Fruit fly (Drosophila melanogaster) whole organism, embryonic: ENCODE results near the gene pod1.

Experiments used
- ATbp ChIP-seq: fragments of 200-800 bp; sonication (Bioruptor generic); optimal IDR thresholded peaks from 2 replicates; lab custom pipeline; 2017; ENCODE audit warnings: missing biosample characterization, mild to moderate bottlenecking, missing genetic modification characterization, missing genetic modification reagents
- CG10431 ChIP-seq: fragments of 200-800 bp; sonication (Bioruptor generic); optimal IDR thresholded peaks from 3 replicates; lab custom pipeline; 2018; ENCODE audit warnings: missing biosample characterization, mild to moderate bottlenecking, missing genetic modification characterization
- CG10979 ChIP-seq: fragments of 200-800 bp; sonication (Bioruptor generic); optimal IDR thresholded peaks from 2 replicates; lab custom pipeline; 2018; ENCODE audit warnings: missing biosample characterization, mild to moderate bottlenecking, missing genetic modification characterization, moderate library complexity
- CG11695 ChIP-seq: fragments of 200-800 bp; sonication (Bioruptor generic); IDR thresholded peaks from 3 replicates; pipeline ENCODE4 v1.3.6; 2022; ENCODE audit warnings: missing biosample characterization, missing genetic modification characterization
- CG12299 ChIP-seq: fragments of 200-800 bp; sonication (Bioruptor generic); optimal IDR thresholded peaks from 2 replicates; lab custom pipeline; 2018; ENCODE audit warnings: missing biosample characterization, mild to moderate bottlenecking, missing genetic modification characterization
- CG1233 ChIP-seq: fragments of 200-800 bp; sonication (Bioruptor generic); optimal IDR thresholded peaks from 4 replicates; lab custom pipeline; 2018; ENCODE audit warnings: missing biosample characterization, mild to moderate bottlenecking, missing genetic modification characterization
- CG13624 ChIP-seq: fragments of 200-800 bp; sonication (Bioruptor generic); optimal IDR thresholded peaks from 2 replicates; lab custom pipeline; 2016; ENCODE audit warnings: missing biosample characterization, missing genetic modification characterization
- CG14965 ChIP-seq: fragments of 200-800 bp; sonication (Bioruptor generic); optimal IDR thresholded peaks from 2 replicates; lab custom pipeline; 2016; ENCODE audit warnings: missing biosample characterization, missing genetic modification characterization, borderline replicate concordance
- CG18011 ChIP-seq: fragments of 200-800 bp; sonication (Bioruptor generic); optimal IDR thresholded peaks from 2 replicates; lab custom pipeline; 2017; ENCODE audit warnings: missing biosample characterization, missing genetic modification characterization, mild to moderate bottlenecking, moderate library complexity, missing genotype
- CG4282 ChIP-seq: fragments of 200-800 bp; sonication (Bioruptor generic); optimal IDR thresholded peaks from 2 replicates; lab custom pipeline; 2016; ENCODE audit warnings: missing biosample characterization, missing genetic modification characterization
- CG7372 ChIP-seq: fragments of 200-800 bp; sonication (Bioruptor generic); IDR thresholded peaks from 2 replicates; pipeline ENCODE4 v1.3.6; 2022; ENCODE audit warnings: missing biosample characterization, missing genetic modification characterization
- CG7928 ChIP-seq: fragments of 200-800 bp; sonication (Bioruptor generic); optimal IDR thresholded peaks from 2 replicates; lab custom pipeline; 2017; ENCODE audit warnings: missing biosample characterization, mild to moderate bottlenecking, missing genetic modification characterization
- CG8944 ChIP-seq: fragments of 200-800 bp; sonication (Bioruptor generic); optimal IDR thresholded peaks from 3 replicates; lab custom pipeline; 2016; ENCODE audit warnings: missing biosample characterization, missing genetic modification characterization
- CG9609 ChIP-seq: fragments of 200-800 bp; sonication (Bioruptor generic); optimal IDR thresholded peaks from 3 replicates; lab custom pipeline; 2016; ENCODE audit warnings: missing biosample characterization, missing genetic modification characterization
- CkIIα-i1 ChIP-seq: fragments of 200-800 bp; sonication (Bioruptor generic); IDR thresholded peaks from 2 replicates; pipeline ENCODE4 v1.3.6; 2022; ENCODE audit warnings: missing biosample characterization, missing genetic modification characterization
- D19B ChIP-seq: fragments of 200-800 bp; sonication (Bioruptor generic); optimal IDR thresholded peaks from 2 replicates; lab custom pipeline; 2017; ENCODE audit warnings: missing biosample characterization, mild to moderate bottlenecking, missing genetic modification characterization
- Eip74EF ChIP-seq, 2 experiments: fragments of 200-800 bp in 1 of 2; fragments of >200 bp in 1 of 2; sonication (Bioruptor generic) in 1 of 2; optimal IDR thresholded peaks; 2 replicates each; lab custom pipeline; 2017 to 2019; ENCODE audit warnings: missing biosample characterization in 2 of 2, missing genetic modification characterization in 2 of 2, mild to moderate bottlenecking in 1 of 2, moderate library complexity in 1 of 2
- Hmx ChIP-seq: fragments of 200-800 bp; sonication (Bioruptor generic); optimal IDR thresholded peaks from 2 replicates; lab custom pipeline; 2016; ENCODE audit warnings: missing biosample characterization, missing genetic modification characterization
- Kr ChIP-seq: fragments of 200-800 bp; sonication (Bioruptor generic); optimal IDR thresholded peaks from 2 replicates; lab custom pipeline; 2017; ENCODE audit warnings: missing biosample characterization, mild to moderate bottlenecking, missing genetic modification characterization
- Max ChIP-seq: fragments of 200-800 bp; sonication (Bioruptor generic); optimal IDR thresholded peaks from 2 replicates; lab custom pipeline; 2016; ENCODE audit warnings: missing biosample characterization, mild to moderate bottlenecking, missing genetic modification characterization
- NfI ChIP-seq: fragments of 200-800 bp; sonication (Bioruptor generic); optimal IDR thresholded peaks from 3 replicates; lab custom pipeline; 2018; ENCODE audit warnings: missing biosample characterization, mild to moderate bottlenecking, missing genetic modification characterization, moderate library complexity
- Oaz ChIP-seq: fragments of 200-800 bp; sonication (Bioruptor generic); IDR thresholded peaks from 2 replicates; pipeline ENCODE4 v1.3.6; 2022; ENCODE audit warnings: missing biosample characterization, missing genetic modification characterization
- Opbp ChIP-seq: fragments of 200-800 bp; sonication (Bioruptor generic); IDR thresholded peaks from 3 replicates; pipeline ENCODE4 v1.3.6; 2022; ENCODE audit warnings: missing biosample characterization, missing genetic modification characterization; ENCODE audit not compliant: partially characterized antibody
- Scr ChIP-seq: fragments of 200-800 bp; sonication (Bioruptor generic); IDR thresholded peaks from 2 replicates; pipeline ENCODE4 v1.3.6; 2022; ENCODE audit warnings: missing biosample characterization, missing genetic modification characterization; ENCODE audit not compliant: partially characterized antibody
- Sox100B ChIP-seq: fragments of 200-800 bp; sonication (Bioruptor generic); optimal IDR thresholded peaks from 3 replicates; lab custom pipeline; 2018; ENCODE audit warnings: missing biosample characterization, mild to moderate bottlenecking, missing genetic modification characterization
- Sry-δ ChIP-seq: fragments of 200-800 bp; sonication (Bioruptor generic); optimal IDR thresholded peaks from 2 replicates; lab custom pipeline; 2016; ENCODE audit warnings: missing biosample characterization, missing genetic modification characterization
- TFAM ChIP-seq: fragments of 200-800 bp; sonication (Bioruptor generic); optimal IDR thresholded peaks from 2 replicates; lab custom pipeline; 2017; ENCODE audit warnings: missing biosample characterization, missing genetic modification characterization, inconsistent platforms
- YL-1 ChIP-seq: fragments of 200-800 bp; sonication (Bioruptor generic); optimal IDR thresholded peaks from 3 replicates; lab custom pipeline; 2017; ENCODE audit warnings: missing biosample characterization, mild to moderate bottlenecking, missing genetic modification characterization
- al ChIP-seq: fragments of 200-800 bp; sonication (Bioruptor generic); IDR thresholded peaks from 2 replicates; pipeline ENCODE4 v1.3.6; 2022; ENCODE audit warnings: missing biosample characterization, missing genetic modification characterization
- emc ChIP-seq: fragments of 200-800 bp; sonication (Bioruptor generic); optimal IDR thresholded peaks from 2 replicates; lab custom pipeline; 2016; ENCODE audit warnings: missing biosample characterization, missing genetic modification characterization
- fd64A ChIP-seq: fragments of 200-800 bp; sonication (Bioruptor generic); optimal IDR thresholded peaks from 3 replicates; lab custom pipeline; 2018; ENCODE audit warnings: missing biosample characterization, mild to moderate bottlenecking, missing genetic modification characterization
- fd96Cb ChIP-seq: fragments of 200-800 bp; sonication (Bioruptor generic); optimal IDR thresholded peaks from 2 replicates; lab custom pipeline; 2018; ENCODE audit warnings: missing biosample characterization, mild to moderate bottlenecking, missing genetic modification characterization, moderate library complexity
- ftz-f1 ChIP-seq: fragments of 200-800 bp; sonication (Bioruptor generic); optimal IDR thresholded peaks from 2 replicates; lab custom pipeline; 2016; ENCODE audit warnings: missing biosample characterization, missing genetic modification characterization
- gro ChIP-seq: fragments of 200-800 bp; sonication (Bioruptor generic); optimal IDR thresholded peaks from 2 replicates; lab custom pipeline; 2016; ENCODE audit warnings: missing biosample characterization, missing genetic modification characterization
- ham ChIP-seq: fragments of 200-800 bp; sonication (Bioruptor generic); IDR thresholded peaks from 2 replicates; pipeline ENCODE4 v1.3.6; 2022; ENCODE audit warnings: missing biosample characterization, missing genetic modification characterization
- jigr1 ChIP-seq: fragments of 200-800 bp; sonication (Bioruptor generic); IDR thresholded peaks from 3 replicates; pipeline ENCODE4 v1.3.6; 2022; ENCODE audit warnings: missing biosample characterization, missing genetic modification characterization
- mld ChIP-seq: fragments of 200-800 bp; sonication (Bioruptor generic); IDR thresholded peaks from 3 replicates; pipeline ENCODE4 v1.3.6; 2022; ENCODE audit warnings: missing biosample characterization, missing genetic modification characterization; ENCODE audit not compliant: partially characterized antibody
- repo ChIP-seq: fragments of 200-800 bp; sonication (Bioruptor generic); optimal IDR thresholded peaks from 2 replicates; lab custom pipeline; 2016; ENCODE audit warnings: missing biosample characterization, missing genetic modification characterization
- salm ChIP-seq: fragments of 200-800 bp; sonication (Bioruptor generic); optimal IDR thresholded peaks from 2 replicates; lab custom pipeline; 2018; ENCODE audit warnings: missing biosample characterization, mild to moderate bottlenecking, missing genetic modification characterization
- sc ChIP-seq, 3 experiments: fragments of >200 bp in 2 of 3; fragments of 200-800 bp in 1 of 3; sonication (Bioruptor generic) in 1 of 3; optimal IDR thresholded peaks; 2 replicates in 2 of 3; 3 replicates in 1 of 3; lab custom pipeline; 2017; ENCODE audit warnings: mild to moderate bottlenecking in 1 of 3, missing biosample characterization in 1 of 3, missing genetic modification characterization in 1 of 3, missing genetic modification reagents in 1 of 3
- sima ChIP-seq: fragments of 200-800 bp; sonication (Bioruptor generic); optimal IDR thresholded peaks from 2 replicates; lab custom pipeline; 2016; ENCODE audit warnings: missing biosample characterization, missing genetic modification characterization
- so ChIP-seq: fragments of 200-800 bp; sonication (Bioruptor generic); IDR thresholded peaks from 3 replicates; pipeline ENCODE4 v1.3.6; 2022; ENCODE audit warnings: missing biosample characterization, missing genetic modification characterization
- sr ChIP-seq: fragments of 200-800 bp; sonication (Bioruptor generic); IDR thresholded peaks from 3 replicates; pipeline ENCODE4 v1.3.6; 2022; ENCODE audit warnings: missing biosample characterization, missing genetic modification characterization
- trh ChIP-seq: fragments of 200-800 bp; sonication (Bioruptor generic); optimal IDR thresholded peaks from 2 replicates; lab custom pipeline; 2016; ENCODE audit warnings: missing biosample characterization, missing genetic modification characterization
- wek ChIP-seq: fragments of 200-800 bp; sonication (Bioruptor generic); optimal IDR thresholded peaks from 3 replicates; lab custom pipeline; 2018; ENCODE audit warnings: missing biosample characterization, mild to moderate bottlenecking, missing genetic modification characterization, moderate library complexity
- wor ChIP-seq: fragments of 200-800 bp; sonication (Bioruptor generic); IDR thresholded peaks from 2 replicates; pipeline ENCODE4 v1.3.6; 2022; ENCODE audit warnings: missing biosample characterization, missing genetic modification characterization
- z ChIP-seq: fragments of 200-800 bp; sonication (Bioruptor generic); IDR thresholded peaks from 3 replicates; pipeline ENCODE4 v1.3.6; 2022; ENCODE audit warnings: missing biosample characterization, missing genetic modification characterization

The pod1 gene

dm6 chrX:6849178-6849956 is 45.9 kb downstream of the pod1 start, which contains the start of the genes Cht11 and CG4558 (continued):
- TF ChIP-seq CG18011 (GFP tag; lab: Kevin White, UChicago): peak; percentile 51
- TF ChIP-seq Scr (GFP tag; lab: Robert Waterston, UW): peak; percentile 57
- peak; percentile 36 for TF ChIP-seq wek (GFP tag; lab: Kevin White, UChicago)
- peak; percentile 49 for TF ChIP-seq gro (GFP tag; lab: Kevin White, UChicago)
- no peak for TF ChIP-seq z (GFP tag; lab: Robert Waterston, UW)
- TF ChIP-seq Max: peak; percentile 78
- TF ChIP-seq Hmx (GFP tag; lab: Kevin White, UChicago): peak; percentile 57
- no peak for TF ChIP-seq CkIIα-i1 (GFP tag; lab: Robert Waterston, UW)
- no peak for TF ChIP-seq CG14965
- TF ChIP-seq fd96Cb (tag; lab: Kevin White, UChicago): peak; percentile 71
- peak; percentile 48 for TF ChIP-seq repo (GFP tag; lab: Kevin White, UChicago)
- TF ChIP-seq, all 482 proteins: peak for 387

DNA sequence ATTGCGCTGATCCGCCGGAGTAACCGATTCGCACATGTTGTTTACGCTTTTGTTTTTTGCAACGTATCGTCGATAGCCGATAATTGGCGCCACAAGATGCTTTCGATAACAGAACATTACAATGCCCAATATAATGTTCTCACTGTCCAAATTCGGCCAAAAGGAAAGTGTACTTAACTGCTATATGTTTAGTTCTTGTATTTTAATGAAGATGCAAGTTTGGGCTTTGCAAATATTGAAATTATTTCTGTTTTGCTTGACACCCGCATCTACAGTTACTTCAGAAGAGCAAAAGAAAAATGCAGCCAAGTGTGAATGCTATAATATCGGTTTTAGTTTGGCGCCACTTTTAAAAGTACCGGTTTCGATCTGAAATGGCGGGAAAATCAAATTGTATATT is 49.1 kb downstream of the pod1 start:
- TF ChIP-seq mld (GFP tag; lab: Robert Waterston, UW): no peak
- TF ChIP-seq CG11695 (GFP tag; lab: Robert Waterston, UW): peak; percentile 83
- TF ChIP-seq D19B (GFP tag; lab: Kevin White, UChicago): peak; percentile 83
- TF ChIP-seq CG10979 (tag; lab: Kevin White, UChicago): peak; percentile 86
- peak; percentile 79 for TF ChIP-seq Oaz
- TF ChIP-seq so (GFP tag; lab: Robert Waterston, UW): peak; percentile 79
- TF ChIP-seq ftz-f1 (GFP tag; lab: Kevin White, UChicago): peak; percentile 16
- TF ChIP-seq al (GFP tag; lab: Robert Waterston, UW): peak; percentile 58; the same call in 1 of the 2 replicates
- peak; percentile 78 for TF ChIP-seq CG7928 (GFP tag; lab: Kevin White, UChicago)
- peak; percentile 71 for TF ChIP-seq wor (GFP tag; lab: Robert Waterston, UW)
- peak; percentile 76 for TF ChIP-seq Sry-δ (GFP tag; lab: Kevin White, UChicago)
- TF ChIP-seq CG10431: peak; percentile 64
- TF ChIP-seq emc (GFP tag; lab: Kevin White, UChicago): peak; percentile 86
- TF ChIP-seq CG1233: peak; percentile 88
- TF ChIP-seq Eip74EF (GFP tag; optimal IDR thresholded peaks at IDR 0.05; lab: Kevin White, UChicago): peak in 1 of 2 experiments; percentile 72
- no peak for TF ChIP-seq sc (optimal IDR thresholded peaks at IDR 0.05; lab: Kevin White, UChicago)
- peak; percentile 71 for TF ChIP-seq sc (GFP tag; optimal IDR thresholded peaks at IDR 0.05; lab: Kevin White, UChicago)
- peak; percentile 60; the same call in 1 of the 3 replicates for TF ChIP-seq Opbp (GFP tag; lab: Robert Waterston, UW)
- peak; percentile 85 for TF ChIP-seq CG7372
- peak; percentile 10; the same call in 1 of the 3 replicates for TF ChIP-seq sr (GFP tag; lab: Robert Waterston, UW)
- peak; percentile 85 for TF ChIP-seq Sox100B
- TF ChIP-seq YL-1 (GFP tag; lab: Kevin White, UChicago): peak; percentile 46
- peak; percentile 86 for TF ChIP-seq CG12299 (tag; lab: Kevin White, UChicago)
- TF ChIP-seq Kr (GFP tag; lab: Kevin White, UChicago): no peak
- peak; percentile 82 for TF ChIP-seq sima (GFP tag; lab: Kevin White, UChicago)
- TF ChIP-seq CG4282 (GFP tag; lab: Kevin White, UChicago): peak; percentile 75
- peak; percentile 39 for TF ChIP-seq TFAM (GFP tag; lab: Kevin White, UChicago)
- TF ChIP-seq NfI (GFP tag; lab: Kevin White, UChicago): peak; percentile 94
- TF ChIP-seq CG8944 (GFP tag; lab: Kevin White, UChicago): peak; percentile 90
- no peak for TF ChIP-seq ham (GFP tag; lab: Robert Waterston, UW)
- TF ChIP-seq salm: peak; percentile 79
- peak; percentile 93 for TF ChIP-seq CG9609 (GFP tag; lab: Kevin White, UChicago)
- peak; percentile 58 for TF ChIP-seq fd64A (GFP tag; lab: Kevin White, UChicago)
- TF ChIP-seq ATbp: peak; percentile 70
- TF ChIP-seq Scr (GFP tag; lab: Robert Waterston, UW): peak; percentile 54
- peak; percentile 78 for TF ChIP-seq trh (GFP tag; lab: Kevin White, UChicago)
- TF ChIP-seq CG13624 (GFP tag; lab: Kevin White, UChicago): peak; percentile 95
- peak; percentile 48; the same call in 1 of the 3 replicates for TF ChIP-seq jigr1
